Worm (Caenorhabditis elegans) whole organism, L2 larva: ENCODE data around the gene str-101.

ENCODE experiments used
- C34F6.9 ChIP-seq: fragments of 150-350 bp; optimal IDR thresholded peaks from 2 replicates; lab custom pipeline; 2014; ENCODE audit warnings: missing biosample characterization, missing genetic modification characterization
- F13H6.1 ChIP-seq: sonication (generic microtip); optimal IDR thresholded peaks from 2 replicates; lab custom pipeline; 2016; ENCODE audit warnings: missing genetic modification characterization, missing compliant biosample characterization
- Y55F3AM.14 ChIP-seq: fragments of 200-800 bp; sonication (Bioruptor generic); optimal IDR thresholded peaks from 2 replicates; lab custom pipeline; 2018; ENCODE audit warnings: mild to moderate bottlenecking, missing genetic modification characterization, missing compliant biosample characterization
- aly-2 ChIP-seq: fragments of 150-350 bp; optimal IDR thresholded peaks from 2 replicates; lab custom pipeline; 2014; ENCODE audit warnings: missing biosample characterization, missing genetic modification characterization
- ama-1 ChIP-seq: fragments of 150-350 bp; optimal IDR thresholded peaks from 2 replicates; lab custom pipeline; 2018; ENCODE audit warnings: inconsistent platforms
- ceh-82 ChIP-seq: fragments of 150-350 bp; optimal IDR thresholded peaks from 2 replicates; lab custom pipeline; 2014; ENCODE audit warnings: missing biosample characterization, missing genetic modification characterization
- crh-2 ChIP-seq: sonication (generic microtip); optimal IDR thresholded peaks from 2 replicates; lab custom pipeline; 2017; ENCODE audit warnings: missing biosample characterization, missing genetic modification characterization
- dmd-4 ChIP-seq: sonication (generic microtip); optimal IDR thresholded peaks from 2 replicates; lab custom pipeline; 2017; ENCODE audit warnings: missing biosample characterization, missing genetic modification characterization
- egl-27 ChIP-seq: sonication (generic microtip); optimal IDR thresholded peaks from 3 replicates; lab custom pipeline; 2017; ENCODE audit warnings: missing biosample characterization, missing genetic modification reagents, missing genetic modification characterization
- fos-1 ChIP-seq: fragments of 150-350 bp; optimal IDR thresholded peaks from 2 replicates; lab custom pipeline; 2014; ENCODE audit warnings: missing biosample characterization, missing genetic modification characterization
- gmeb-1 ChIP-seq: fragments of 150-350 bp; optimal IDR thresholded peaks from 2 replicates; lab custom pipeline; 2014; ENCODE audit warnings: missing biosample characterization, missing genetic modification characterization
- lin-11 ChIP-seq: fragments of 150-350 bp; sonication (generic microtip); optimal IDR thresholded peaks from 2 replicates; lab custom pipeline; 2014; ENCODE audit warnings: missing biosample characterization, missing genetic modification characterization, inconsistent platforms, mixed read lengths
- lin-13 ChIP-seq: fragments of 150-350 bp; optimal IDR thresholded peaks from 2 replicates; lab custom pipeline; 2014; ENCODE audit warnings: missing biosample characterization, missing genetic modification reagents, missing genetic modification characterization
- lin-39 ChIP-seq: fragments of 150-350 bp; optimal IDR thresholded peaks from 2 replicates; lab custom pipeline; 2014; ENCODE audit warnings: missing biosample characterization, missing genetic modification reagents, missing genetic modification characterization
- mab-5 ChIP-seq: fragments of 150-350 bp; optimal IDR thresholded peaks from 2 replicates; lab custom pipeline; 2014; ENCODE audit warnings: missing biosample characterization, missing genetic modification characterization
- mbf-1 ChIP-seq: sonication (generic microtip); optimal IDR thresholded peaks from 2 replicates; lab custom pipeline; 2017; ENCODE audit warnings: missing biosample characterization, missing genetic modification characterization
- mdl-1 ChIP-seq, 2 experiments: fragments of 150-350 bp in 1 of 2; sonication (generic microtip) in 1 of 2; optimal IDR thresholded peaks; 2 replicates each; lab custom pipeline; 2017; ENCODE audit warnings: missing biosample characterization in 2 of 2, missing genetic modification characterization in 2 of 2
- nhr-11 ChIP-seq: fragments of 150-350 bp; optimal IDR thresholded peaks from 2 replicates; lab custom pipeline; 2014; ENCODE audit warnings: missing biosample characterization, missing genetic modification characterization
- nhr-12 ChIP-seq: fragments of 150-350 bp; optimal IDR thresholded peaks from 2 replicates; lab custom pipeline; 2014; ENCODE audit warnings: missing biosample characterization, missing genetic modification characterization
- nhr-129 ChIP-seq: fragments of 150-350 bp; optimal IDR thresholded peaks from 2 replicates; lab custom pipeline; 2014; ENCODE audit warnings: missing biosample characterization, missing genetic modification characterization
- nhr-21 ChIP-seq: fragments of 150-350 bp; optimal IDR thresholded peaks from 2 replicates; lab custom pipeline; 2014; ENCODE audit warnings: missing biosample characterization, missing genetic modification characterization
- nhr-23 ChIP-seq: fragments of 150-350 bp; optimal IDR thresholded peaks from 2 replicates; lab custom pipeline; 2014; ENCODE audit warnings: missing biosample characterization, missing genetic modification reagents, missing genetic modification characterization
- nhr-237 ChIP-seq: fragments of 150-350 bp; optimal IDR thresholded peaks from 2 replicates; lab custom pipeline; 2014; ENCODE audit warnings: missing biosample characterization, missing genetic modification characterization
- nhr-25 ChIP-seq: fragments of 150-350 bp; sonication (generic microtip); optimal IDR thresholded peaks from 3 replicates; lab custom pipeline; 2014; ENCODE audit warnings: missing biosample characterization, missing genetic modification characterization
- nhr-6 ChIP-seq: fragments of 150-350 bp; optimal IDR thresholded peaks from 2 replicates; lab custom pipeline; 2014; ENCODE audit warnings: missing biosample characterization, missing genetic modification characterization
- nhr-77 ChIP-seq: fragments of 150-350 bp; optimal IDR thresholded peaks from 2 replicates; lab custom pipeline; 2014; ENCODE audit warnings: missing biosample characterization, missing genetic modification characterization
- peb-1 ChIP-seq: fragments of 150-350 bp; optimal IDR thresholded peaks from 2 replicates; lab custom pipeline; 2014; ENCODE audit warnings: missing biosample characterization, missing genetic modification characterization
- sem-4 ChIP-seq: fragments of 150-350 bp; optimal IDR thresholded peaks from 2 replicates; lab custom pipeline; 2014; ENCODE audit warnings: missing biosample characterization, missing genetic modification reagents, missing genetic modification characterization
- sma-3 ChIP-seq: sonication (generic microtip); optimal IDR thresholded peaks from 2 replicates; lab custom pipeline; 2016; ENCODE audit warnings: missing genetic modification reagents, missing genetic modification characterization, missing compliant biosample characterization
- sma-9 ChIP-seq, 2 experiments: fragments of 150-350 bp in 1 of 2; sonication (generic microtip) in 1 of 2; optimal IDR thresholded peaks; 2 replicates each; lab custom pipeline; 2014 to 2016; ENCODE audit warnings: missing genetic modification characterization in 2 of 2, mild to moderate bottlenecking in 1 of 2, missing biosample characterization in 1 of 2, missing compliant biosample characterization in 1 of 2, missing genetic modification reagents in 1 of 2, moderate library complexity in 1 of 2
- snpc-4 ChIP-seq: fragments of 150-350 bp; optimal IDR thresholded peaks from 2 replicates; lab custom pipeline; 2014; ENCODE audit warnings: missing biosample characterization, missing genetic modification characterization
- unc-55 ChIP-seq: fragments of 150-350 bp; sonication (generic microtip); optimal IDR thresholded peaks from 3 replicates; lab custom pipeline; 2014; ENCODE audit warnings: missing biosample characterization, missing genetic modification reagents, missing genetic modification characterization
- unc-62 ChIP-seq: fragments of 150-350 bp; optimal IDR thresholded peaks from 2 replicates; lab custom pipeline; 2014; ENCODE audit warnings: missing biosample characterization, missing genetic modification reagents, missing genetic modification characterization
- zag-1 ChIP-seq: fragments of 150-350 bp; optimal IDR thresholded peaks from 2 replicates; lab custom pipeline; 2014; ENCODE audit warnings: missing biosample characterization, missing genetic modification characterization
- ztf-4 ChIP-seq: fragments of 150-350 bp; optimal IDR thresholded peaks from 2 replicates; lab custom pipeline; 2014; ENCODE audit warnings: missing biosample characterization, missing genetic modification characterization

Gene str-101

DNA sequence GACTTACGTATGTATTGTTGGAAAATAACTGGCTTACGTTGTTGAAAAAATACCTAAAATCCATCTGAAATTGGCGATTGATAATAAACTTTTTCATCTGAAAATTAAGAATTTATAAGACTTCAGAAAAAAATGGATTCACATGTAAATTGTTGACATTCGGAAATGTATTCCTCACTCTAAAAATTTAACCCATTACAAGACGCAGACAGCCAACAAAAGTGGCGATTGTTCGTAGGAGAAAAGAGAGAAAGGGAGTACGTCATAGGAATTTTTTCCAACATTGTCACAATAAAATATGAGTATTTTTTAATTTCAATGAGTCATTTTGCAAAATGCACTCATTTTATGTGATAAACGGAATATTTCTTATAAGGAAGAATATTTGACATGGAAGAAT lies 6.8 kb upstream of the str-101 start, which contains the start of gene Y6E2A.5:
Gene Y6E2A.5, minus strand, starts transcription at position 101 of the 400 bp plus-strand sequence.
- no peak for TF ChIP-seq ama-1
- TF ChIP-seq nhr-6 (tag; lab: Kevin White, UChicago) = no peak
- TF ChIP-seq peb-1 (tag; lab: Kevin White, UChicago) = no peak
- TF ChIP-seq unc-62 = no peak
- no peak for TF ChIP-seq snpc-4 (tag; lab: Kevin White, UChicago)
- no peak for TF ChIP-seq nhr-25 (tag; lab: Kevin White, UChicago)
- no peak for TF ChIP-seq lin-39 (tag; lab: Kevin White, UChicago)
- no peak for TF ChIP-seq nhr-11 (tag; lab: Kevin White, UChicago)
- no peak for TF ChIP-seq nhr-77
- TF ChIP-seq zag-1 = no peak
- TF ChIP-seq nhr-23 (tag; lab: Kevin White, UChicago) = no peak
- TF ChIP-seq nhr-129 (tag; lab: Kevin White, UChicago) = no peak
- no peak for TF ChIP-seq F13H6.1 (tag; lab: Kevin White, UChicago)
- no peak for TF ChIP-seq gmeb-1 (tag; lab: Kevin White, UChicago)
- no peak for TF ChIP-seq fos-1 (tag; lab: Kevin White, UChicago)

DNA sequence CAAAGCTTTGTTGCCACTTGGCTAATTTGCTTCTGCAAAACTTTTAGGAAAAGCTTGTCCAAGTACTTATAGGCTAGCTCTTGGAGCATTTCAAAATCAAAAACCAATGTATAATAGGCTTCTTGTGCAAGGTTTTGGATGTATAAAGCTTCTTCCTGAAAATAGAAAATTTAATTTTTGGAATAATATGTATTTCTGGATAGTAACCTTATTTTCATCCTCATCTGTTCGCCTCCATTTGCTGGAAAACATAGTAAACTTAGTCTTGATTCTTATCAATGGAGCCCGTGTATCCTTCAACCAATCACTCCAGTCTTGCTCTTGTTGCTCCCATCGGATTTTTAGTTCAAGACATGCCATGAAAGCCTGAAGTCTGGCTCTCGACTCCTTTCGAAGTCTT lies 4.9 kb upstream of the str-101 start, which contains the start of gene Y6E2A.4:
Gene Y6E2A.4, minus strand, starts transcription at position 101 of the 400 bp plus-strand sequence.
- TF ChIP-seq crh-2 = no peak
- no peak for TF ChIP-seq lin-11 (tag; lab: Kevin White, UChicago)
- TF ChIP-seq nhr-25 (tag; lab: Kevin White, UChicago) = no peak
- TF ChIP-seq nhr-237 (tag; lab: Kevin White, UChicago) = no peak
- no peak for TF ChIP-seq nhr-11 (tag; lab: Kevin White, UChicago)
- TF ChIP-seq unc-55 (GFP tag; lab: Kevin White, UChicago) = no peak
- no peak for TF ChIP-seq sem-4 (tag; lab: Kevin White, UChicago)
- no peak for TF ChIP-seq mdl-1 (tag; optimal IDR thresholded peaks at IDR 0.05; lab: Kevin White, UChicago)
- no peak for TF ChIP-seq dmd-4 (tag; lab: Kevin White, UChicago)
- no peak for TF ChIP-seq mab-5 (tag; lab: Kevin White, UChicago)

DNA sequence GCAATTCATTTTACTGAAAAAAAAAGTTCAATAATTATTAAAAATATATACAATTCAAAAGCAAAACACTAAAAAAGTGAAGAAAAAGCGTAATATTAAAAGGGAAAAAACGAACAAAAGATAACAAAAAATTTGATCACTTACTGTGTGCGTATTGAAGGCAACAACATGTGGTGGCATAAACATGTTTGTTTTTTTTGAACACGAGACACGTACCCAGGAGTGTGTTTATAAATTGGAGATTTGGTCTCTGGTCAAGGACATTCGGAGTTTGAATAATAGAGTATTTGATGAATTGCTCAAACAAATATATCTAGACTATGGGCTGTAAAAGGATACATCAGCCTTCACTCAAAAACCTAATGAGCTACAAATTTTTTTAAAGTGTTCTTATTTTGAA lies 3.8 kb upstream of the str-101 start:
- TF ChIP-seq mbf-1 (tag; lab: Kevin White, UChicago) = no peak
- no peak for TF ChIP-seq lin-13 (GFP tag; lab: Kevin White, UChicago)
- TF ChIP-seq aly-2 = no peak

DNA sequence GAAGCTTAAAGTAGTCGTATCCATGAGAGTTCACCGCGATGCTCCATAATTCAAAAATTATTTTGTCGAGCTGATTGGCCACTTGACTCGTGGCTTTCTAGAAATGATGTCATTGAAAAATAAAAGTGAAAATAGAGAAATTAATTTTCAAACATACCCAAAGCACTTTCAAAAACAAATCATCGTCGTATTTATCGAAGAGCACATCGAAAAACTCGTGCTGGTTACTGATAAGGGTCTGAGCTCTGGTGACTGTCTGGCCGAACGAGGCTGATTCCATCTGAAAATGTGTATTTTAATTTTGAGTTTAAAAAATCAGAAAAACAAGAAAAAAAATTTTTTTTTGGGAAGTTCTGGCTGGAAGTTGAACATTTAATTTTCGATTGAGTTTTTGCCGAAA lies 587 bp upstream of the str-101 start:
- no peak for TF ChIP-seq Y55F3AM.14 (GFP tag; lab: Kevin White, UChicago)

DNA sequence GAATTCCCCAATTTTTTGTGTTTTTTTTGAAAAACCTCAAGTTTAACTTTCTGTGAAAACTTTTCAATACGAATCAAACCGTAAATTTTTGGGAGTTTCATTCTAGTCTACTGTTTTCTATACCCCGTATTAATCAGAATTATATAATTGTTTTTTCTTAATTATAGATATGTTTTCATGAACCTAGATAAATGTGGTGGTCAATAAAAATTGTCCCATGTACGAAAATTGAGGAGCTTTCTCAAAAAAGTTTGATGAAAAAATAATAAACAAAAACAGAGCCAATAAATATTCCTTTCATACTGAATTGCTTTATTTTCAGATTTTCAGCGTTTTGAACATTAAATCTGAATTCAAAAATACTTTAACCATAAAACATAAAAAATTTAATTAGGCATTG lies 1.4 kb downstream of the str-101 start, which contains the start of gene Y6E2A.1:
Gene Y6E2A.1, minus strand, starts transcription at position 101 of the 400 bp plus-strand sequence.
- TF ChIP-seq aly-2 (no peak), nhr-237 (tag; lab: Kevin White, UChicago) (no peak), sma-9 (GFP tag; optimal IDR thresholded peaks at IDR 0.05; lab: Kevin White, UChicago) (no peak), sma-9 (tag; optimal IDR thresholded peaks at IDR 0.05; lab: Kevin White, UChicago) (no peak), nhr-12 (no peak), Y55F3AM.14 (GFP tag; lab: Kevin White, UChicago) (no peak), C34F6.9 (tag; lab: Kevin White, UChicago) (no peak), ztf-4 (tag; lab: Kevin White, UChicago) (no peak), mbf-1 (tag; lab: Kevin White, UChicago) (no peak), crh-2 (no peak)

DNA sequence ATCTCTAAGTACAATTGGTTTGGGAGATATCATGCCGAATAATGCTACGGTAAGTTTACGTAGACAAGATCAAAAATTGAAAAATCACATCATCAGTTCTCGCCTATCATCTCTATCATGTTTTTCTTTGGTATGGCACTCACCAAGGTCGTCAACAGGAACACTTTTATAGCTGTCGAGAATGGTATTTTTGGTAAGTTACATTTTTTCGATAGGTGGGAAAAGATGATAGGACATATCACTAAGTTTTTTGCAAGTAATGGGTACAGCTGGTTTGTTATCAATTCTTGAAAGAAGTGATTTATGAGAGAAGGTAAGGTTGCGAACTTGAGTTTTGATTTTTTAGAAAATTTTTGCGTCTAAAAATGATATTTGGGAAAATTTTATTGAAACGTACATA lies 3.8 kb downstream of the str-101 start:
- TF ChIP-seq egl-27 = peak; percentile 20
- peak; percentile 6 for TF ChIP-seq nhr-129 (tag; lab: Kevin White, UChicago)
- peak; percentile 46 for TF ChIP-seq sma-3 (GFP tag; lab: Kevin White, UChicago)
- TF ChIP-seq ceh-82 (tag; lab: Kevin White, UChicago) = no peak
- TF ChIP-seq sma-9 (GFP tag; optimal IDR thresholded peaks at IDR 0.05; lab: Kevin White, UChicago) = peak; percentile 85
- TF ChIP-seq sma-9 (tag; optimal IDR thresholded peaks at IDR 0.05; lab: Kevin White, UChicago) = no peak
- peak; percentile 36 for TF ChIP-seq crh-2
- TF ChIP-seq nhr-25 (tag; lab: Kevin White, UChicago) = peak; percentile 67
- peak; percentile 13 for TF ChIP-seq nhr-21 (tag; lab: Kevin White, UChicago)
- no peak for TF ChIP-seq F13H6.1 (tag; lab: Kevin White, UChicago)
- TF ChIP-seq, all 48 proteins: peak for 7
